Worm (Caenorhabditis elegans): ENCODE data around the gene ZK180.8.
A peak's percentile ranks its signal among the peaks of the same experiment; 100 is the strongest.

ZK180.8 gene

DNA sequence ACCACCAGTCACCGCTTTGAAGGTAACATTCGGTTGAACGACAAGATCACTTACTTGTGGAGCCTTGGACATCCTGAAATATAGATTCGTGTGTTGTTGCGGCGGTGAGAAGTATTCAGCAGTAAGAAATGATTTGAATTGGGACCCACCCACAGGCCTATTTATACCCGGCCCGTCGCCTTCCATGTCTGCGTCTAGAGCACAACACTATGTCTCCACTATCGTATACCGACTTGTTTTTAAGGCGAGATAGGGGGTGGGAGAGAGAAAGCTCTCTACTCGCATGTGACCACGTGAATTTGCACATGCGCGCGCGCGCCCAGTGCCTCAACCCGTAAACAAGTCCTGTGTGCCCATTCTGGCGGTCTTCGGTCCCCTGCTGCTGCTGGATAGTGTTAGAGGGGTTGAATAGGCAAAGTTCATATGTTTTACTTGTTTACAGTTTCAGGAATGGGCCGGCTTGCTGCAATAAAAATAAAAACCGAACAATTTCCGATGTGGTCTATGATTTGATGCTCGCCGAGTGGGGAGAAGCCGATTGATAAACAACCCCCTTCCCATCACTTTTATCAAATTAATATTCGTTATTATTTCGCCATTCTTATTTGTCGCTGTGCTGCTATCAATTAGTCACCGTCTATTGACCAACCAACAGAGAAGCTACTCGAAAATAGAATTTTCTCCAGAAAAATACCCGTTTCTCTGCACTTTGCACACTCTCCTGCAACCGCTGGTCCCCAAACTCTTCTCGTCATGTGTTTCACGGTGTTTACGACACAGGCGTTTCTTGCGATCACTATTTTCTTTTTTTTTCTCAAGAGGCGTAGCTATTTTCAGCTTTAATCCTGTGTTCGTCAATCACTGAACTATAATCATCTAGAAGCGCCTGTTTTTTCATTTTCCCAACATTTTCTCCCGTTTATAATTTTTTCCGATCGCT, 41.5 kb downstream of the ZK180.8 start (continued):
- TF ChIP-seq repo-1 (tag; optimal IDR thresholded peaks at IDR 0.05) (peak; percentile 4), nfyb-1 (GFP tag; IDR thresholded peaks at IDR 0.05) (peak; percentile 76; the same call in 1 of the 2 replicates), snpc-1.1 (tag; optimal IDR thresholded peaks at IDR 0.05; ENCODE audit: insufficient read depth) (no peak), let-607 (tag; optimal IDR thresholded peaks at IDR 0.05) (no peak), tlf-1 (GFP tag; optimal IDR thresholded peaks at IDR 0.05) (peak; percentile 9)

ce11 chrIV:4469055-4469454, 42.5 kb downstream of the ZK180.8 start:
- TF ChIP-seq tbx-9 (tag; optimal IDR thresholded peaks at IDR 0.05; ENCODE audit: borderline replicate concordance) (no peak), zfh-2 (GFP tag; conservative IDR thresholded peaks at IDR 0.05) (peak; percentile 38; the same call in 1 of the 2 replicates), lir-1 (GFP tag; conservative IDR thresholded peaks at IDR 0.05) (no peak), aptf-3 (GFP tag; IDR thresholded peaks at IDR 0.05) (no peak), madf-3 (GFP tag; IDR thresholded peaks at IDR 0.05) (no peak), mel-28 (tag; optimal IDR thresholded peaks at IDR 0.05; ENCODE audit: borderline replicate concordance) (no peak), let-526 (GFP tag; IDR thresholded peaks at IDR 0.05) (no peak), cebp-2 (GFP tag; IDR thresholded peaks at IDR 0.05) (0 out of 2 replicates have a peak, but pooled peaks have one; percentile 22), hrde-1 (tag; optimal IDR thresholded peaks at IDR 0.05; ENCODE audit: borderline replicate concordance) (no peak), lin-54 (GFP tag; optimal IDR thresholded peaks at IDR 0.05) (no peak), akir-1 (GFP tag; optimal IDR thresholded peaks at IDR 0.05) (peak; percentile 9), madf-6 (GFP tag; IDR thresholded peaks at IDR 0.05) (no peak), lin-26 (GFP tag; IDR thresholded peaks at IDR 0.05) (no peak), hsf-1 (GFP tag; IDR thresholded peaks at IDR 0.05) (peak; percentile 29; the same call in 1 of the 2 replicates), somi-1 (GFP tag; optimal IDR thresholded peaks at IDR 0.05) (no peak), ztf-25 (GFP tag; IDR thresholded peaks at IDR 0.05) (no peak), tbp1 (GFP tag; optimal IDR thresholded peaks at IDR 0.05) (no peak), ztf-18 (tag; optimal IDR thresholded peaks at IDR 0.05) (no peak), lin-40 (tag; optimal IDR thresholded peaks at IDR 0.05) (no peak), T07F8.4 (tag; optimal IDR thresholded peaks at IDR 0.05) (no peak), atf-7 (tag; optimal IDR thresholded peaks at IDR 0.05) (no peak), egrh-3 (GFP tag; IDR thresholded peaks at IDR 0.05) (no peak), rec-8 (tag; optimal IDR thresholded peaks at IDR 0.05) (no peak), K12H6.12 (tag; optimal IDR thresholded peaks at IDR 0.05) (no peak), F23B12.7 (tag; optimal IDR thresholded peaks at IDR 0.05; ENCODE audit: insufficient read depth) (no peak), nfya-1 (tag; optimal IDR thresholded peaks at IDR 0.05; ENCODE audit: borderline replicate concordance, insufficient read depth) (no peak), repo-1 (tag; optimal IDR thresholded peaks at IDR 0.05) (no peak), bed-1 (GFP tag; IDR thresholded peaks at IDR 0.05) (no peak), C17E4.6 (GFP tag; IDR thresholded peaks at IDR 0.05) (no peak), ztf-28 (GFP tag; IDR thresholded peaks at IDR 0.05) (no peak), B0035.1 (tag; optimal IDR thresholded peaks at IDR 0.05) (no peak), ekl-4 (GFP tag; IDR thresholded peaks at IDR 0.05) (no peak), F33H1.4 (GFP tag; IDR thresholded peaks at IDR 0.05) (no peak), snpc-1.1 (tag; optimal IDR thresholded peaks at IDR 0.05; ENCODE audit: insufficient read depth) (no peak), hlh-26 (GFP tag; conservative IDR thresholded peaks at IDR 0.05) (no peak), F57C9.4 (tag; optimal IDR thresholded peaks at IDR 0.05) (no peak), ceh-91 (GFP tag; IDR thresholded peaks at IDR 0.05) (no peak), Y53G8AR.9 (GFP tag; conservative IDR thresholded peaks at IDR 0.05) (0 out of 2 replicates have a peak, but pooled peaks have one; percentile 7), ceh-58 (GFP tag; IDR thresholded peaks at IDR 0.05) (no peak), mcd-1 (GFP tag; IDR thresholded peaks at IDR 0.05) (no peak)

All from whole organism, young adult.